Worm (Caenorhabditis elegans) whole organism, early embryonic: ENCODE measurements around the gene F48G7.12.

Source experiments
- B0310.2 ChIP-seq: sonication (generic microtip); optimal IDR thresholded peaks from 2 replicates; lab custom pipeline; 2016; ENCODE audit warnings: mild to moderate bottlenecking, missing genetic modification characterization, missing compliant biosample characterization
- F13C5.2 ChIP-seq: sonication (generic microtip); optimal IDR thresholded peaks from 2 replicates; lab custom pipeline; 2017; ENCODE audit warnings: mild to moderate bottlenecking, missing genetic modification characterization, inconsistent platforms, missing compliant biosample characterization
- aly-1 ChIP-seq: sonication (generic microtip); optimal IDR thresholded peaks from 2 replicates; lab custom pipeline; 2016; ENCODE audit warnings: missing genetic modification characterization, missing compliant biosample characterization
- ama-1 ChIP-seq: fragments of 150-350 bp; optimal IDR thresholded peaks from 2 replicates; lab custom pipeline; 2014
- ceh-13 ChIP-seq: fragments of 200-800 bp; sonication (Bioruptor generic); optimal IDR thresholded peaks from 2 replicates; lab custom pipeline; 2018; ENCODE audit warnings: mild to moderate bottlenecking, missing genetic modification characterization, missing compliant biosample characterization
- ceh-36 ChIP-seq: sonication (generic microtip); optimal IDR thresholded peaks from 2 replicates; lab custom pipeline; 2016; ENCODE audit warnings: missing genetic modification characterization, inconsistent platforms, missing compliant biosample characterization
- ets-7 ChIP-seq: sonication (generic microtip); optimal IDR thresholded peaks from 2 replicates; lab custom pipeline; 2016; ENCODE audit warnings: missing genotype, missing genetic modification characterization, missing compliant biosample characterization
- flt-1 ChIP-seq: fragments of 200-800 bp; sonication (Bioruptor generic); IDR thresholded peaks from 2 replicates; pipeline ENCODE4 v1.3.6; 2022; ENCODE audit warnings: missing genetic modification characterization, missing compliant biosample characterization
- hmbx-1 ChIP-seq: sonication (generic microtip); optimal IDR thresholded peaks from 2 replicates; lab custom pipeline; 2016; ENCODE audit warnings: mild to moderate bottlenecking, missing genetic modification characterization, missing compliant biosample characterization
- hmg-4 ChIP-seq: fragments of 200-800 bp; sonication (Bioruptor generic); optimal IDR thresholded peaks from 2 replicates; lab custom pipeline; 2018; ENCODE audit warnings: mild to moderate bottlenecking, missing genetic modification characterization, missing compliant biosample characterization
- hnd-1 ChIP-seq: sonication (generic microtip); optimal IDR thresholded peaks from 2 replicates; lab custom pipeline; 2016; ENCODE audit warnings: missing genetic modification characterization, missing compliant biosample characterization
- pes-1 ChIP-seq: fragments of 200-800 bp; sonication (Bioruptor generic); IDR thresholded peaks from 2 replicates; pipeline ENCODE4 v1.3.6; 2022; ENCODE audit warnings: missing genetic modification reagents, missing genetic modification characterization, missing compliant biosample characterization
- scrt-1 ChIP-seq: fragments of 200-800 bp; sonication (Bioruptor generic); IDR thresholded peaks from 2 replicates; pipeline ENCODE4 v1.3.6; 2022; ENCODE audit warnings: missing genetic modification characterization, missing compliant biosample characterization
- sea-1 ChIP-seq: fragments of 200-800 bp; sonication (Bioruptor generic); conservative IDR thresholded peaks from 2 replicates; pipeline ENCODE4 v1.3.6; 2022; ENCODE audit warnings: missing genetic modification characterization, missing compliant biosample characterization
- tbx-11 ChIP-seq: fragments of 200-800 bp; sonication (Bioruptor generic); IDR thresholded peaks from 2 replicates; pipeline ENCODE4 v1.3.6; 2022; ENCODE audit warnings: missing genetic modification characterization, missing compliant biosample characterization
- tbx-37 ChIP-seq: fragments of 200-800 bp; sonication (Bioruptor generic); conservative IDR thresholded peaks from 2 replicates; pipeline ENCODE4 v1.3.6; 2022; ENCODE audit warnings: missing genetic modification reagents, missing genetic modification characterization, missing compliant biosample characterization
- tra-4 ChIP-seq: sonication (generic microtip); optimal IDR thresholded peaks from 2 replicates; lab custom pipeline; 2017; ENCODE audit warnings: missing genetic modification characterization, missing compliant biosample characterization

F48G7.12 gene

DNA sequence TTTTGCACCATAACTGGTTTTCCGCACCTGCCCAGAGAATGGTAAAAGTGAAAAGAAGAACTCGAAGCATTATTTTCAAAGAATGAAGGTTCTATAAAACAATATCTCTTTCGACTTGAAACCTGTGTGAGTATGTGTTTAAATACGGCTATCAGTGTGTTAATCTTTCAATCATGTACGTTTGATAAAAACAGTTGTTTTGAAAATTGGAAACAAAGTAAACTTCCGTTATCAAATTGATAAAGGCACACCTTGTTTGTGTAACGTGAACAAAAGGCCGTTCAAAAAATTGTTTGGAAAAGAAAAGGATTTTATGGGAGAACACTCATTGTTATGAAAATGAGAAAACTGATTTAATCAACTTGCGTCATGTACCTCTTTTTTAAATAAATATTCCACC is 19.7 kb downstream of the F48G7.12 start, which contains the start of gene F48G7.7:
F48G7.7 (minus strand) TSS at position 101 of the 400 bp plus-strand sequence.
- TF ChIP-seq scrt-1 (GFP tag; lab: Robert Waterston, UW) (no peak), tra-4 (tag; lab: Kevin White, UChicago) (no peak), aly-1 (tag; lab: Kevin White, UChicago) (no peak), hmg-4 (no peak)

- TF ChIP-seq sea-1 (GFP tag; lab: Robert Waterston, UW) (no peak), hmbx-1 (tag; lab: Kevin White, UChicago) (no peak), ama-1 (no peak), F13C5.2 (tag; lab: Kevin White, UChicago) (no peak), ceh-36 (tag; lab: Kevin White, UChicago) (no peak), hnd-1 (tag; lab: Kevin White, UChicago) (no peak), pes-1 (no peak), scrt-1 (GFP tag; lab: Robert Waterston, UW) (no peak), ets-7 (tag; lab: Kevin White, UChicago) (no peak), ceh-13 (GFP tag; lab: Kevin White, UChicago) (no peak), hmg-4 (no peak), tbx-11 (GFP tag; lab: Robert Waterston, UW) (no peak), flt-1 (GFP tag; lab: Robert Waterston, UW) (no peak), B0310.2 (tag; lab: Kevin White, UChicago) (no peak), tra-4 (tag; lab: Kevin White, UChicago) (no peak), tbx-37 (GFP tag; lab: Robert Waterston, UW) (no peak), aly-1 (tag; lab: Kevin White, UChicago) (no peak)
These were observed 21.1 kb downstream of the F48G7.12 start, which contains the start of gene srt-17 for ce11 chrV:624922-625321. TSS of gene srt-17 (minus strand) at chrV:625022.

- no peak for TF ChIP-seq ceh-36 (tag; lab: Kevin White, UChicago)
- TF ChIP-seq aly-1 (tag; lab: Kevin White, UChicago): no peak
- no peak for TF ChIP-seq tbx-37 (GFP tag; lab: Robert Waterston, UW)
- TF ChIP-seq tra-4 (tag; lab: Kevin White, UChicago): no peak
- no peak for TF ChIP-seq tbx-11 (GFP tag; lab: Robert Waterston, UW)
- no peak for TF ChIP-seq pes-1
- TF ChIP-seq scrt-1 (GFP tag; lab: Robert Waterston, UW): no peak
- TF ChIP-seq B0310.2 (tag; lab: Kevin White, UChicago): no peak
- TF ChIP-seq ama-1: no peak
- no peak for TF ChIP-seq hnd-1 (tag; lab: Kevin White, UChicago)
- no peak for TF ChIP-seq hmg-4
These were observed 23.1 kb downstream of the F48G7.12 start, which contains the start of gene F48G7.5 for ce11 chrV:622902-623301. TSS of gene F48G7.5 (minus strand) at chrV:622935.

DNA sequence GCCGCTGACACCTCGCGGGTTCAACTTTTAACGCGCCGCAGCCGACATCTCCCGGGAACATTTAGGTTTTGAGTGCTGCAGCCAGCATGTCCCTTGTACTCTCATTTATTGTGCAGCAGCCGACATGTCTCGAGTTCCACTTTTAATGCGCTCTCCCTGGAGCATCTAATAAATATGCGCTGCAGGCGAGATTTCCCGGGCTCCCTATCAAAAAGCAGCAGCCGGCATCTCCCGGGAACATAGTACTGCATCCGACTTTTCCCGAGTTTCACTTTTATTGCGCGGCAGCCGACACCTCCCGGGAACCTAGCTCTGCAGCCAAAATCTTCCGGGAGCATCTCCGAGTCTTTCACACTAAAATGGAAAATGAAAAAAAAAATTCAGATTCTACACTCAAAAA is 25.0 kb downstream of the F48G7.12 start:
- TF ChIP-seq hmg-4 (no peak), ceh-36 (tag; lab: Kevin White, UChicago) (no peak), tra-4 (tag; lab: Kevin White, UChicago) (no peak), B0310.2 (tag; lab: Kevin White, UChicago) (no peak), hmbx-1 (tag; lab: Kevin White, UChicago) (no peak)

DNA sequence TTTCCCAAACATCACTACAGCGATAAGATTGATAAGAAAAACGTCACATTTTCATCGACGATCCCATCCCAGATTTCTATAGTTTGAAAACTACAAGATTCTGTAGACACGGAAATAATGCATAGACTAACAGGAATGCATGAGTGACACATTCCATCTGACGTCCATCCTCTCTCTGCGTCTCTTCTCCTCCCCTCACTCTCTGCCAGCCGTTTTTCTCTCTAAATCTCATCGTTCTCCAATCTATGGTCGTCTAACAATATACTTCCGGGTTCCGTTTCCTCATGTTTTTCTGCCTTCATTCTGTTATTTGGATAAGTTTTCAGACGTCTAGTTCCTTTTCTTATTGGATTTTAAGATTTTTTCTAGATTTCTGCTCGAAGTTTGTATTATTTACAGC is 27.0 kb downstream of the F48G7.12 start, which contains the start of gene F48G7.4:
F48G7.4 (plus strand) TSS at position 400 of the 400 bp plus-strand sequence.
- TF ChIP-seq F13C5.2 (tag; lab: Kevin White, UChicago): no peak
- TF ChIP-seq hmg-4: no peak
- no peak for TF ChIP-seq flt-1 (GFP tag; lab: Robert Waterston, UW)
- no peak for TF ChIP-seq pes-1
- TF ChIP-seq tbx-37 (GFP tag; lab: Robert Waterston, UW): no peak
- TF ChIP-seq B0310.2 (tag; lab: Kevin White, UChicago): no peak
- TF ChIP-seq ama-1: no peak
- no peak for TF ChIP-seq sea-1 (GFP tag; lab: Robert Waterston, UW)
- TF ChIP-seq ceh-13 (GFP tag; lab: Kevin White, UChicago): no peak
- TF ChIP-seq scrt-1 (GFP tag; lab: Robert Waterston, UW): no peak
- TF ChIP-seq ets-7 (tag; lab: Kevin White, UChicago): no peak
- no peak for TF ChIP-seq hnd-1 (tag; lab: Kevin White, UChicago)
- no peak for TF ChIP-seq tbx-11 (GFP tag; lab: Robert Waterston, UW)
- TF ChIP-seq aly-1 (tag; lab: Kevin White, UChicago): no peak
- TF ChIP-seq ceh-36 (tag; lab: Kevin White, UChicago): no peak
- no peak for TF ChIP-seq hmbx-1 (tag; lab: Kevin White, UChicago)
- no peak for TF ChIP-seq tra-4 (tag; lab: Kevin White, UChicago)

DNA sequence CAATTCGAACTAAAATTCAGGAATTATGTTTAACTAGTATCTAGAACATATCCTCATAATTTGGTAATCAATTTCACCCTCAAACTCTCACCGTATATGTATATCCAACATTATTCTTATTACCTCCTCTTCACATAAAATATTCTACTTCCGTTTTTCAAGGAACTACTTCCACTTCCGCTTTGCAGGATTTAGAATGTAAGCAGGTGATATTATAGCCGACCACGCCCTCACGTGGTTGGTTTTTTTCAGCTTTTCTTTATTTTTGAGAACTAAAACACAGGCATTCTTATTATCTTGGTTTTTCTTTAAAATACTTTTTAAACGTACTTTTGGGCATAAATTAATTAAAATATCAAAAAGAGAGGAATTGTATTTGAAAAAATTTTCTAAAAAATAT is 28.1 kb downstream of the F48G7.12 start:
- TF ChIP-seq tra-4 (tag; lab: Kevin White, UChicago) (no peak), B0310.2 (tag; lab: Kevin White, UChicago) (no peak), aly-1 (tag; lab: Kevin White, UChicago) (no peak), hnd-1 (tag; lab: Kevin White, UChicago) (no peak), flt-1 (GFP tag; lab: Robert Waterston, UW) (no peak), sea-1 (GFP tag; lab: Robert Waterston, UW) (no peak), ceh-13 (GFP tag; lab: Kevin White, UChicago) (no peak), hmbx-1 (tag; lab: Kevin White, UChicago) (no peak), scrt-1 (GFP tag; lab: Robert Waterston, UW) (no peak)

DNA sequence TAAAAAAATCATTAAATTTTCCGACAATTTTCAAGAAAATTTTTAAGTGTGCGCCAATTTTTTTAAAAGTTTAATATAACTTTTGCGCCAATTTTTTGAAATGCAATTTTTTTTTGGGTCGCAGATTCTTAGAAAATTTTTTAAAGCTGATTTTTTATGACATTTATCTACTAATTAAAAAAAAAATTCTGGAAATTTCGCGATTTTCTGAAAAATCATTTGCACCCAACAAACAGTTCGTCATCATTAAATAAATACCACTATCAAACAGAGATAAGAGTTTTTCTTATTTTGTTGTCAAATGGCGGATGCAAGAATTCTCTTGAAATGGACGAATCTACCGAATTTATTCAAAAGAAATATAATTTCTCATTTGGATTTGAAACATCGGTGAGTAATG is 30.8 kb downstream of the F48G7.12 start, which contains the start of gene F48G7.13:
F48G7.13 (plus strand) TSS at position 301 of the 400 bp plus-strand sequence.
- no peak for TF ChIP-seq ceh-13 (GFP tag; lab: Kevin White, UChicago)
- no peak for TF ChIP-seq ets-7 (tag; lab: Kevin White, UChicago)
- no peak for TF ChIP-seq aly-1 (tag; lab: Kevin White, UChicago)
- TF ChIP-seq hmg-4: no peak
- TF ChIP-seq ama-1: no peak
- TF ChIP-seq sea-1 (GFP tag; lab: Robert Waterston, UW): no peak
- TF ChIP-seq hmbx-1 (tag; lab: Kevin White, UChicago): no peak
- TF ChIP-seq B0310.2 (tag; lab: Kevin White, UChicago): no peak
- TF ChIP-seq tbx-37 (GFP tag; lab: Robert Waterston, UW): no peak
- TF ChIP-seq pes-1: no peak
- no peak for TF ChIP-seq flt-1 (GFP tag; lab: Robert Waterston, UW)
- TF ChIP-seq ceh-36 (tag; lab: Kevin White, UChicago): no peak
- TF ChIP-seq F13C5.2 (tag; lab: Kevin White, UChicago): no peak
- TF ChIP-seq tra-4 (tag; lab: Kevin White, UChicago): no peak
- TF ChIP-seq tbx-11 (GFP tag; lab: Robert Waterston, UW): no peak
- no peak for TF ChIP-seq scrt-1 (GFP tag; lab: Robert Waterston, UW)
